Worm (Caenorhabditis elegans) whole organism, early embryonic: ENCODE results near the gene srb-19.

ENCODE experiments used
- B0310.2 ChIP-seq: sonication (generic microtip); optimal IDR thresholded peaks from 2 replicates; lab custom pipeline; 2016; ENCODE audit warnings: mild to moderate bottlenecking, missing genetic modification characterization, missing compliant biosample characterization
- F13C5.2 ChIP-seq: sonication (generic microtip); optimal IDR thresholded peaks from 2 replicates; lab custom pipeline; 2017; ENCODE audit warnings: mild to moderate bottlenecking, missing genetic modification characterization, inconsistent platforms, missing compliant biosample characterization
- aly-1 ChIP-seq: sonication (generic microtip); optimal IDR thresholded peaks from 2 replicates; lab custom pipeline; 2016; ENCODE audit warnings: missing genetic modification characterization, missing compliant biosample characterization
- ama-1 ChIP-seq: fragments of 150-350 bp; optimal IDR thresholded peaks from 2 replicates; lab custom pipeline; 2014
- ceh-13 ChIP-seq: fragments of 200-800 bp; sonication (Bioruptor generic); optimal IDR thresholded peaks from 2 replicates; lab custom pipeline; 2018; ENCODE audit warnings: mild to moderate bottlenecking, missing genetic modification characterization, missing compliant biosample characterization
- ceh-36 ChIP-seq: sonication (generic microtip); optimal IDR thresholded peaks from 2 replicates; lab custom pipeline; 2016; ENCODE audit warnings: missing genetic modification characterization, inconsistent platforms, missing compliant biosample characterization
- ets-7 ChIP-seq: sonication (generic microtip); optimal IDR thresholded peaks from 2 replicates; lab custom pipeline; 2016; ENCODE audit warnings: missing genotype, missing genetic modification characterization, missing compliant biosample characterization
- flt-1 ChIP-seq: fragments of 200-800 bp; sonication (Bioruptor generic); IDR thresholded peaks from 2 replicates; pipeline ENCODE4 v1.3.6; 2022; ENCODE audit warnings: missing genetic modification characterization, missing compliant biosample characterization
- hmbx-1 ChIP-seq: sonication (generic microtip); optimal IDR thresholded peaks from 2 replicates; lab custom pipeline; 2016; ENCODE audit warnings: mild to moderate bottlenecking, missing genetic modification characterization, missing compliant biosample characterization
- hmg-4 ChIP-seq: fragments of 200-800 bp; sonication (Bioruptor generic); optimal IDR thresholded peaks from 2 replicates; lab custom pipeline; 2018; ENCODE audit warnings: mild to moderate bottlenecking, missing genetic modification characterization, missing compliant biosample characterization
- hnd-1 ChIP-seq: sonication (generic microtip); optimal IDR thresholded peaks from 2 replicates; lab custom pipeline; 2016; ENCODE audit warnings: missing genetic modification characterization, missing compliant biosample characterization
- pes-1 ChIP-seq: fragments of 200-800 bp; sonication (Bioruptor generic); IDR thresholded peaks from 2 replicates; pipeline ENCODE4 v1.3.6; 2022; ENCODE audit warnings: missing genetic modification reagents, missing genetic modification characterization, missing compliant biosample characterization
- scrt-1 ChIP-seq: fragments of 200-800 bp; sonication (Bioruptor generic); IDR thresholded peaks from 2 replicates; pipeline ENCODE4 v1.3.6; 2022; ENCODE audit warnings: missing genetic modification characterization, missing compliant biosample characterization
- sea-1 ChIP-seq: fragments of 200-800 bp; sonication (Bioruptor generic); conservative IDR thresholded peaks from 2 replicates; pipeline ENCODE4 v1.3.6; 2022; ENCODE audit warnings: missing genetic modification characterization, missing compliant biosample characterization
- tbx-11 ChIP-seq: fragments of 200-800 bp; sonication (Bioruptor generic); IDR thresholded peaks from 2 replicates; pipeline ENCODE4 v1.3.6; 2022; ENCODE audit warnings: missing genetic modification characterization, missing compliant biosample characterization
- tbx-37 ChIP-seq: fragments of 200-800 bp; sonication (Bioruptor generic); conservative IDR thresholded peaks from 2 replicates; pipeline ENCODE4 v1.3.6; 2022; ENCODE audit warnings: missing genetic modification reagents, missing genetic modification characterization, missing compliant biosample characterization
- tra-4 ChIP-seq: sonication (generic microtip); optimal IDR thresholded peaks from 2 replicates; lab custom pipeline; 2017; ENCODE audit warnings: missing genetic modification characterization, missing compliant biosample characterization

Gene srb-19

ce11 chrV:7529840-7530239 is 9.9 kb upstream of the srb-19 start, which contains the start of gene swt-2:
TSS of gene swt-2 (plus strand) at chrV:7530140.
- TF ChIP-seq ceh-13 (GFP tag; lab: Kevin White, UChicago) = no peak
- TF ChIP-seq flt-1 (GFP tag; lab: Robert Waterston, UW) = no peak
- TF ChIP-seq ama-1 (lab: Kevin White, UChicago) = no peak
- no peak for TF ChIP-seq scrt-1 (GFP tag; lab: Robert Waterston, UW)
- TF ChIP-seq ets-7 = no peak
- TF ChIP-seq tra-4 (tag; lab: Kevin White, UChicago) = no peak
- TF ChIP-seq aly-1 = no peak
- TF ChIP-seq F13C5.2 = no peak
- TF ChIP-seq hnd-1 (tag; lab: Kevin White, UChicago) = no peak
- no peak for TF ChIP-seq pes-1 (GFP tag; lab: Robert Waterston, UW)
- TF ChIP-seq B0310.2 = no peak
- TF ChIP-seq tbx-37 = no peak
- no peak for TF ChIP-seq hmbx-1 (tag; lab: Kevin White, UChicago)
- TF ChIP-seq ceh-36 (tag; lab: Kevin White, UChicago) = no peak
- TF ChIP-seq tbx-11 = no peak
- no peak for TF ChIP-seq sea-1 (GFP tag; lab: Robert Waterston, UW)
- TF ChIP-seq hmg-4 = no peak

- no peak for TF ChIP-seq B0310.2
- no peak for TF ChIP-seq pes-1 (GFP tag; lab: Robert Waterston, UW)
- TF ChIP-seq ets-7 = no peak
- no peak for TF ChIP-seq hmbx-1 (tag; lab: Kevin White, UChicago)
- TF ChIP-seq tbx-37 = no peak
- TF ChIP-seq scrt-1 (GFP tag; lab: Robert Waterston, UW) = no peak
- no peak for TF ChIP-seq sea-1 (GFP tag; lab: Robert Waterston, UW)
- no peak for TF ChIP-seq hnd-1 (tag; lab: Kevin White, UChicago)
- no peak for TF ChIP-seq ceh-36 (tag; lab: Kevin White, UChicago)
- no peak for TF ChIP-seq ama-1 (lab: Kevin White, UChicago)
- no peak for TF ChIP-seq tra-4 (tag; lab: Kevin White, UChicago)
Observed at ce11 chrV:7528816-7529215, 8.8 kb upstream of the srb-19 start, which contains the start of gene C54F6.5. TSS of gene C54F6.5 (plus strand) at chrV:7529116.

- TF ChIP-seq B0310.2 = no peak
Observed at ce11 chrV:7527153-7527552, 7.2 kb upstream of the srb-19 start, which contains the start of gene C54F6.17. TSS of gene C54F6.17 (plus strand) at chrV:7527453.

ce11 chrV:7525695-7526094 is 5.7 kb upstream of the srb-19 start, which contains the start of gene C54F6.18:
TSS of gene C54F6.18 (plus strand) at chrV:7525995.
- TF ChIP-seq scrt-1 (GFP tag; lab: Robert Waterston, UW) (no peak), tra-4 (tag; lab: Kevin White, UChicago) (no peak), pes-1 (GFP tag; lab: Robert Waterston, UW) (no peak), B0310.2 (no peak), ceh-36 (tag; lab: Kevin White, UChicago) (no peak), ama-1 (lab: Kevin White, UChicago) (no peak), tbx-11 (no peak), ceh-13 (GFP tag; lab: Kevin White, UChicago) (no peak), hmbx-1 (tag; lab: Kevin White, UChicago) (no peak), aly-1 (no peak), flt-1 (GFP tag; lab: Robert Waterston, UW) (no peak), hmg-4 (no peak), F13C5.2 (no peak), tbx-37 (no peak), sea-1 (GFP tag; lab: Robert Waterston, UW) (no peak), hnd-1 (tag; lab: Kevin White, UChicago) (no peak)

ce11 chrV:7524447-7524846 is 4.5 kb upstream of the srb-19 start, which contains the start of gene C54F6.20:
TSS of gene C54F6.20 (plus strand) at chrV:7524747.
- TF ChIP-seq flt-1 (GFP tag; lab: Robert Waterston, UW) (no peak), hmbx-1 (tag; lab: Kevin White, UChicago) (no peak), B0310.2 (no peak), tbx-37 (no peak), hmg-4 (no peak), F13C5.2 (no peak), ceh-36 (tag; lab: Kevin White, UChicago) (no peak), ama-1 (lab: Kevin White, UChicago) (no peak), ets-7 (no peak), hnd-1 (tag; lab: Kevin White, UChicago) (no peak), sea-1 (GFP tag; lab: Robert Waterston, UW) (no peak), tra-4 (tag; lab: Kevin White, UChicago) (no peak)

- TF ChIP-seq tra-4 (tag; lab: Kevin White, UChicago) = no peak
- no peak for TF ChIP-seq B0310.2
- TF ChIP-seq tbx-37 = no peak
- no peak for TF ChIP-seq sea-1 (GFP tag; lab: Robert Waterston, UW)
- TF ChIP-seq hmg-4 = no peak
Observed at ce11 chrV:7523392-7523791, 3.4 kb upstream of the srb-19 start, which contains the start of gene C54F6.6. TSS of gene C54F6.6 (plus strand) at chrV:7523692.

- TF ChIP-seq ceh-13 (GFP tag; lab: Kevin White, UChicago) (no peak), aly-1 (no peak), hmbx-1 (tag; lab: Kevin White, UChicago) (no peak), tbx-37 (no peak), tbx-11 (no peak), sea-1 (GFP tag; lab: Robert Waterston, UW) (no peak), scrt-1 (GFP tag; lab: Robert Waterston, UW) (no peak), ceh-36 (tag; lab: Kevin White, UChicago) (no peak)
Observed at ce11 chrV:7522279-7522678, 2.3 kb upstream of the srb-19 start, which contains the start of gene C54F6.15. TSS of gene C54F6.15 (minus strand) at chrV:7522379.

- TF ChIP-seq hnd-1 (tag; lab: Kevin White, UChicago) = no peak
- TF ChIP-seq aly-1 = no peak
- TF ChIP-seq sea-1 (GFP tag; lab: Robert Waterston, UW) = no peak
- TF ChIP-seq ceh-36 (tag; lab: Kevin White, UChicago) = no peak
- no peak for TF ChIP-seq tra-4 (tag; lab: Kevin White, UChicago)
- TF ChIP-seq hmbx-1 (tag; lab: Kevin White, UChicago) = no peak
- no peak for TF ChIP-seq tbx-11
- no peak for TF ChIP-seq tbx-37
- no peak for TF ChIP-seq F13C5.2
- TF ChIP-seq pes-1 (GFP tag; lab: Robert Waterston, UW) = no peak
- TF ChIP-seq ceh-13 (GFP tag; lab: Kevin White, UChicago) = no peak
- TF ChIP-seq B0310.2 = no peak
Observed at ce11 chrV:7521304-7521703, 1.3 kb upstream of the srb-19 start.
